Worm (Caenorhabditis elegans) whole organism, L4 larva: Measurements from ENCODE around the gene dph-1.

Experiments
- D1046.2 ChIP-seq: fragments of 200-800 bp; sonication (Bioruptor generic); IDR thresholded peaks from 2 replicates; pipeline ENCODE4 v1.3.6; 2022; ENCODE audit warnings: missing genetic modification characterization, missing compliant biosample characterization
- F37D6.2 ChIP-seq: sonication (generic microtip); optimal IDR thresholded peaks from 2 replicates; lab custom pipeline; 2016; ENCODE audit warnings: mild to moderate bottlenecking, missing genetic modification characterization, missing compliant biosample characterization
- F49E8.2 ChIP-seq: sonication (generic microtip); optimal IDR thresholded peaks from 2 replicates; lab custom pipeline; 2016; ENCODE audit warnings: missing compliant biosample characterization, mild to moderate bottlenecking, missing genetic modification characterization, borderline replicate concordance
- R02D3.7 ChIP-seq: fragments of 150-350 bp; sonication (generic microtip); optimal IDR thresholded peaks from 3 replicates; lab custom pipeline; 2014; ENCODE audit warnings: missing biosample characterization, missing genetic modification characterization
- Y48G9A.11 ChIP-seq: fragments of 200-800 bp; sonication (Bioruptor generic); IDR thresholded peaks from 2 replicates; pipeline ENCODE4 v1.3.6; 2022; ENCODE audit warnings: missing genetic modification reagents, missing genetic modification characterization, missing compliant biosample characterization
- Y5F2A.4 ChIP-seq: fragments of 200-800 bp; sonication (Bioruptor generic); optimal IDR thresholded peaks from 2 replicates; lab custom pipeline; 2018; ENCODE audit warnings: mild to moderate bottlenecking, missing genetic modification characterization, missing compliant biosample characterization
- ZK337.2 ChIP-seq: fragments of 200-800 bp; sonication (Bioruptor generic); IDR thresholded peaks from 2 replicates; pipeline ENCODE4 v1.3.6; 2022; ENCODE audit warnings: missing genetic modification reagents, missing genetic modification characterization, missing compliant biosample characterization
- aha-1 ChIP-seq: fragments of 150-350 bp; peaks from one replicate; lab custom pipeline; 2014; ENCODE audit warnings: missing biosample characterization, missing genetic modification characterization
- aly-2 ChIP-seq: sonication (generic microtip); optimal IDR thresholded peaks from 2 replicates; lab custom pipeline; 2018; ENCODE audit warnings: missing biosample characterization, missing genetic modification characterization
- ama-1 ChIP-seq: fragments of 150-350 bp; optimal IDR thresholded peaks from 2 replicates; lab custom pipeline; 2014; ENCODE audit warnings: inconsistent platforms, mixed read lengths
- arid-1 ChIP-seq: fragments of 200-800 bp; sonication (Bioruptor generic); conservative IDR thresholded peaks from 2 replicates; pipeline ENCODE4 v1.3.6; 2022; ENCODE audit warnings: missing genetic modification reagents, missing genetic modification characterization, missing compliant biosample characterization
- ceh-20 ChIP-seq: fragments of 200-800 bp; sonication (Bioruptor generic); IDR thresholded peaks from 2 replicates; pipeline ENCODE4 v1.3.6; 2022; ENCODE audit warnings: missing genetic modification reagents, missing genetic modification characterization, missing compliant biosample characterization
- daf-16 ChIP-seq, 3 experiments: sonication (generic microtip); optimal IDR thresholded peaks; 2 replicates each; lab custom pipeline; 2016 to 2017; ENCODE audit warnings: missing genetic modification characterization in 3 of 3, missing genetic modification reagents in 3 of 3, mild to moderate bottlenecking in 2 of 3, missing compliant biosample characterization in 2 of 3, missing biosample characterization in 1 of 3, moderate library complexity in 1 of 3
- dpl-1 ChIP-seq: fragments of 150-350 bp; optimal IDR thresholded peaks from 2 replicates; lab custom pipeline; 2014; ENCODE audit warnings: missing biosample characterization, missing genetic modification reagents, missing genetic modification characterization
- duxl-1 ChIP-seq: sonication (generic microtip); optimal IDR thresholded peaks from 2 replicates; lab custom pipeline; 2016; ENCODE audit warnings: mild to moderate bottlenecking, missing genetic modification characterization, moderate library complexity, missing compliant biosample characterization; ENCODE audit not compliant: poor library complexity
- dve-1 ChIP-seq: sonication (generic microtip); optimal IDR thresholded peaks from 2 replicates; lab custom pipeline; 2017; ENCODE audit warnings: antibody characterized with exemption, mild to moderate bottlenecking, missing genetic modification characterization, missing compliant biosample characterization; ENCODE audit not compliant: insufficient read depth
- egl-27 ChIP-seq: sonication (generic microtip); optimal IDR thresholded peaks from 3 replicates; lab custom pipeline; 2017; ENCODE audit warnings: missing biosample characterization, missing genetic modification reagents, missing genetic modification characterization
- hlh-11 ChIP-seq: fragments of 200-800 bp; sonication (Bioruptor generic); optimal IDR thresholded peaks from 2 replicates; lab custom pipeline; 2018; ENCODE audit warnings: mild to moderate bottlenecking, missing genetic modification characterization, missing compliant biosample characterization
- hlh-30 ChIP-seq: sonication (generic microtip); optimal IDR thresholded peaks from 2 replicates; lab custom pipeline; 2017; ENCODE audit warnings: antibody characterized with exemption, mild to moderate bottlenecking, missing genetic modification characterization, missing compliant biosample characterization; ENCODE audit not compliant: insufficient read depth
- jun-1 ChIP-seq: fragments of 150-350 bp; optimal IDR thresholded peaks from 2 replicates; lab custom pipeline; 2014; ENCODE audit warnings: missing biosample characterization, missing genetic modification reagents, missing genetic modification characterization
- lin-15B ChIP-seq: fragments of 150-350 bp; sonication (generic microtip); optimal IDR thresholded peaks from 3 replicates; lab custom pipeline; 2014; ENCODE audit warnings: missing biosample characterization, missing genetic modification characterization
- lin-29 ChIP-seq: fragments of 200-800 bp; sonication (Bioruptor generic); IDR thresholded peaks from 2 replicates; pipeline ENCODE4 v1.3.6; 2022; ENCODE audit warnings: missing genetic modification reagents, missing genetic modification characterization, missing compliant biosample characterization
- lin-38 ChIP-seq: fragments of 200-800 bp; sonication (Bioruptor generic); IDR thresholded peaks from 2 replicates; pipeline ENCODE4 v1.3.6; 2022; ENCODE audit warnings: missing genetic modification reagents, missing genetic modification characterization, missing compliant biosample characterization
- lin-39 ChIP-seq: fragments of 150-350 bp; optimal IDR thresholded peaks from 2 replicates; lab custom pipeline; 2014; ENCODE audit warnings: missing biosample characterization, missing genetic modification reagents, missing genetic modification characterization
- mes-2 ChIP-seq: sonication (generic microtip); optimal IDR thresholded peaks from 2 replicates; lab custom pipeline; 2016; ENCODE audit warnings: missing genotype, mild to moderate bottlenecking, missing genetic modification characterization, missing compliant biosample characterization; ENCODE audit not compliant: poor library complexity, severe bottlenecking
- nhr-10 ChIP-seq: fragments of 150-350 bp; optimal IDR thresholded peaks from 2 replicates; lab custom pipeline; 2014; ENCODE audit warnings: missing biosample characterization, missing genetic modification characterization
- nhr-102 ChIP-seq: sonication (generic microtip); optimal IDR thresholded peaks from 2 replicates; lab custom pipeline; 2016; ENCODE audit warnings: mild to moderate bottlenecking, missing genetic modification characterization, moderate library complexity, missing compliant biosample characterization
- nhr-11 ChIP-seq: fragments of 150-350 bp; optimal IDR thresholded peaks from 2 replicates; lab custom pipeline; 2014; ENCODE audit warnings: missing biosample characterization, missing genetic modification characterization
- nhr-25 ChIP-seq: sonication (generic microtip); optimal IDR thresholded peaks from 2 replicates; lab custom pipeline; 2017; ENCODE audit warnings: missing genetic modification characterization, mild to moderate bottlenecking, missing compliant biosample characterization, antibody characterized with exemption, moderate library complexity, borderline replicate concordance; ENCODE audit not compliant: insufficient read depth
- nhr-42 ChIP-seq: fragments of 200-800 bp; sonication (Bioruptor generic); IDR thresholded peaks from 2 replicates; pipeline ENCODE4 v1.3.6; 2022; ENCODE audit warnings: missing genetic modification characterization, missing compliant biosample characterization
- nhr-48 ChIP-seq: sonication (generic microtip); optimal IDR thresholded peaks from 2 replicates; lab custom pipeline; 2016; ENCODE audit warnings: mild to moderate bottlenecking, missing genetic modification characterization, missing compliant biosample characterization
- pha-4 ChIP-seq, 2 experiments: fragments of 150-350 bp in 1 of 2; fragments of 200-800 bp in 1 of 2; sonication (Bioruptor generic) in 1 of 2; IDR thresholded peaks in 1 of 2; optimal IDR thresholded peaks in 1 of 2; 2 replicates each; pipeline versions ENCODE4 v1.3.6 to Lab custom; 2014 to 2022; ENCODE audit warnings: missing genetic modification characterization in 2 of 2, missing genetic modification reagents in 2 of 2, missing biosample characterization in 1 of 2, missing compliant biosample characterization in 1 of 2
- rbr-2 ChIP-seq: sonication (generic microtip); optimal IDR thresholded peaks from 2 replicates; lab custom pipeline; 2016; ENCODE audit warnings: missing genotype, missing genetic modification characterization, missing compliant biosample characterization
- sdz-12 ChIP-seq: fragments of 200-800 bp; sonication (Bioruptor generic); optimal IDR thresholded peaks from 2 replicates; lab custom pipeline; 2018; ENCODE audit warnings: mild to moderate bottlenecking, missing genetic modification characterization, missing compliant biosample characterization
- snpc-1.2 ChIP-seq: fragments of 200-800 bp; sonication (Bioruptor generic); IDR thresholded peaks from 2 replicates; pipeline ENCODE4 v1.3.6; 2022; ENCODE audit warnings: missing genetic modification reagents, missing genetic modification characterization, missing compliant biosample characterization
- snpc-4 ChIP-seq: fragments of 150-350 bp; optimal IDR thresholded peaks from 2 replicates; lab custom pipeline; 2014; ENCODE audit warnings: missing biosample characterization, missing genetic modification characterization
- tag-97 ChIP-seq: fragments of 200-800 bp; sonication (Bioruptor generic); IDR thresholded peaks from 2 replicates; pipeline ENCODE4 v1.3.6; 2022; ENCODE audit warnings: missing genetic modification characterization, missing compliant biosample characterization
- unc-130 ChIP-seq: sonication (generic microtip); optimal IDR thresholded peaks from 2 replicates; lab custom pipeline; 2016; ENCODE audit warnings: missing genetic modification reagents, missing genetic modification characterization, missing compliant biosample characterization
- unc-39 ChIP-seq: sonication (generic microtip); optimal IDR thresholded peaks from 2 replicates; lab custom pipeline; 2017; ENCODE audit warnings: missing biosample characterization, missing genetic modification characterization
- unc-62 ChIP-seq, 3 experiments: fragments of 150-350 bp in 1 of 3; sonication (generic microtip); optimal IDR thresholded peaks in 2 of 3; peaks in 1 of 3; 1 replicate in 1 of 3; 2 replicates in 2 of 3; lab custom pipeline; 2014 to 2017; ENCODE audit warnings: missing biosample characterization in 3 of 3, missing genetic modification characterization in 3 of 3, missing genetic modification reagents in 3 of 3, missing genotype in 1 of 3
- zag-1 ChIP-seq: fragments of 150-350 bp; optimal IDR thresholded peaks from 2 replicates; lab custom pipeline; 2014; ENCODE audit warnings: missing biosample characterization, missing genetic modification characterization
- zip-2 ChIP-seq: fragments of 150-350 bp; optimal IDR thresholded peaks from 2 replicates; lab custom pipeline; 2014; ENCODE audit warnings: missing biosample characterization, missing genetic modification characterization
- ztf-7 ChIP-seq: fragments of 150-350 bp; optimal IDR thresholded peaks from 2 replicates; lab custom pipeline; 2014; ENCODE audit warnings: missing biosample characterization, missing genetic modification characterization

The dph-1 gene

DNA sequence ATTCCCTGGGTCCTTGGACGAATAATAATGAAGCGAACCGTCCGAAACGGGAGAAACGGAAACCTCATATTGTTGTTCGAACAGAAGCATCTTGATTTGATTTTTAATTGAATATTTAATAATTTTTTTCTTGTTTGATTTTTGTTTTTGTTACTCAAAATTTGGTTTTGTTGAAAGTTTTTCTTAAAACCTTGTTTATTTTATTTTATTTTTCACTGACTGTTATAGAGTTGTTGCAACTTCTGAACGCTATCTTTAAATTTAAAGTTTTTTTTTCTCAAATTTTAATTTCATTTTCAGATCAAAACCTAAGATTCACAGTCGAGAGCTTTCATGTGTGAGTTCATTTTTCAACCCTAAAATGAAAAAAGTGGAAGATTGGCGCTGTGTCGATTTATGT is 2.3 kb downstream of the dph-1 start, which contains the start of gene alkb-8:
Gene alkb-8, plus strand, starts transcription at position 301 of the 400 bp plus-strand sequence.
- TF ChIP-seq unc-39 (tag; lab: Kevin White, UChicago) (no peak), ceh-20 (GFP tag; lab: Robert Waterston, UW) (no peak), snpc-1.2 (GFP tag; lab: Robert Waterston, UW) (no peak), ZK337.2 (GFP tag; lab: Robert Waterston, UW) (no peak), Y5F2A.4 (no peak), nhr-10 (tag; lab: Kevin White, UChicago) (no peak), R02D3.7 (no peak), nhr-25 (tag; lab: Kevin White, UChicago) (no peak), lin-29 (no peak), aly-2 (tag; lab: Kevin White, UChicago) (no peak), hlh-11 (no peak), snpc-4 (tag; lab: Kevin White, UChicago) (no peak), zag-1 (tag; lab: Kevin White, UChicago) (no peak), rbr-2 (tag; lab: Kevin White, UChicago) (no peak)

- no peak for TF ChIP-seq dpl-1 (GFP tag; lab: Kevin White, UChicago)
- TF ChIP-seq ZK337.2 (GFP tag; lab: Robert Waterston, UW), result no peak
- no peak for TF ChIP-seq Y48G9A.11
- TF ChIP-seq nhr-11 (tag; lab: Kevin White, UChicago), result no peak
- no peak for TF ChIP-seq F37D6.2 (tag; lab: Kevin White, UChicago)
- TF ChIP-seq pha-4 (GFP tag; IDR thresholded peaks at IDR 0.05; lab: Robert Waterston, UW), result no peak
- no peak for TF ChIP-seq pha-4 (tag; optimal IDR thresholded peaks at IDR 0.05; lab: Kevin White, UChicago)
- no peak for TF ChIP-seq sdz-12
- no peak for TF ChIP-seq nhr-25 (tag; lab: Kevin White, UChicago)
- TF ChIP-seq dve-1 (tag; lab: Kevin White, UChicago), result no peak
- TF ChIP-seq ztf-7 (tag; lab: Kevin White, UChicago), result no peak
- TF ChIP-seq snpc-1.2 (GFP tag; lab: Robert Waterston, UW), result no peak
Measured at ce11 chrIII:3713163-3713562, 6.5 kb downstream of the dph-1 start, which contains the start of gene nrde-1. Gene nrde-1, plus strand, starts transcription at chrIII:3713463.

DNA sequence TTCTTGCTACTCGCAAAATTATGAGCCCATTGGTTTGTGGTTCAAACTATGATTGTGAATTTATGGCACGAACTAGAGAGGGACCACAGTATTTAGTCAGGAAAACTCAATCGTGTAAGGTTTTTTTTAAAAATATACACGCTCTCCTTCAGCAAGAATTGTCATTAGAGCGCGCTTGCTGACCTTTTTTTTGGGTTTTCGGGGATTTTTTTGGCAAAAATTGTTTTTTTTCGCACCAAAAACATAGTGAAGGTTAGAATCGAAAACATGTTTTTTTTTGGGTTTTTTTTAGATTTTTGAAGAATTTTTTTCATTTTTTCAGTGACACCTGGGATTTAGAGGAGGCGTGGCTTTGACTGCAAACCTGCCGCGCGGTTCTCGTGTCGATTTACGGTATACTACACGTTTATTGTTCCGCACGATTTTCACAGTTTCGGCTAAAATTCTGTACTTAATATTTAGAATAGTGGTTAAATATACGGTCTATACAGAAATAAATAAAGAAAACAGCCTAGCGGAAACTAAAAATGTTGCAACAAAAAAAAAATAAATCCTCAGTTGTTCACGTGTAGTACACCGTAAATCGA is 9.5 kb downstream of the dph-1 start:
- TF ChIP-seq lin-38 (GFP tag; lab: Robert Waterston, UW) (peak; percentile 63), R02D3.7 (peak; percentile 45), egl-27 (tag; lab: Kevin White, UChicago) (no peak)
- TF ChIP-seq, all 104 proteins: peak for 2

DNA sequence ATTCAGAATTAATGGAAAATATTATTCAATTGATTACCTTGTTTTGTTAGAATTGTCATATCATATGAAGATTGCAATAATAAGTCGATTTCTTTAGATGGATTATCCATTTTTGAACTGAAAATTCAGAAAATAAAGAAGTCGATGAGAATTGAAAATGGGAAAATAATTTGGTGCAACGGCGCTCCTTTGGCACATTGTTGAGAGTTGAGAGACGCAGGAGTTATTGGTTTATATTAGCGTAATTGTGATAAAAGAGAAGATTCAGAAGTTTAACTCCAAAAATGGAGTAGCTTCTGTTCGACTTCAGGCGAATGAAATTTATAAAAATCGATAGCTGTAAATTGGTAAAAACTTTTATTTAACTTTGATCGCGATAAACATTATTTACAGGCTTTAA is 12.9 kb downstream of the dph-1 start, which contains the start of gene C14B1.8:
Gene C14B1.8, minus strand, starts transcription at position 117 of the 400 bp plus-strand sequence.
- TF ChIP-seq zip-2 (tag; lab: Kevin White, UChicago) (no peak), duxl-1 (tag; lab: Kevin White, UChicago) (no peak), lin-29 (no peak), zag-1 (tag; lab: Kevin White, UChicago) (no peak), aly-2 (tag; lab: Kevin White, UChicago) (no peak), mes-2 (peak; percentile 68), nhr-48 (tag; lab: Kevin White, UChicago) (no peak), daf-16 (GFP tag; optimal IDR thresholded peaks at IDR 0.05; lab: Kevin White, UChicago) (no peak), daf-16 (tag; optimal IDR thresholded peaks at IDR 0.05; lab: Kevin White, UChicago) (no peak), jun-1 (tag; lab: Kevin White, UChicago) (no peak), nhr-102 (no peak), nhr-11 (tag; lab: Kevin White, UChicago) (no peak), hlh-30 (no peak), nhr-42 (GFP tag; lab: Robert Waterston, UW) (no peak), aha-1 (tag; lab: Kevin White, UChicago) (no peak), unc-62 (GFP tag; optimal IDR thresholded peaks at IDR 0.05 in 1 of 2; lab: Kevin White, UChicago) (no peak), unc-62 (tag; optimal IDR thresholded peaks at IDR 0.05; lab: Kevin White, UChicago) (no peak), unc-130 (peak; percentile 55), D1046.2 (GFP tag; lab: Robert Waterston, UW) (no peak), tag-97 (GFP tag; lab: Robert Waterston, UW) (no peak), lin-39 (no peak), arid-1 (GFP tag; lab: Robert Waterston, UW) (no peak), lin-38 (GFP tag; lab: Robert Waterston, UW) (peak; percentile 75), F49E8.2 (tag; lab: Kevin White, UChicago) (no peak), ama-1 (lab: Kevin White, UChicago) (peak; percentile 14), lin-15B (tag; lab: Kevin White, UChicago) (no peak)
